Worm (Caenorhabditis elegans): ENCODE measurements around the gene F57B1.1.
A peak's percentile ranks its signal among the peaks of the same experiment; 100 is the strongest.

F57B1.1 gene

DNA sequence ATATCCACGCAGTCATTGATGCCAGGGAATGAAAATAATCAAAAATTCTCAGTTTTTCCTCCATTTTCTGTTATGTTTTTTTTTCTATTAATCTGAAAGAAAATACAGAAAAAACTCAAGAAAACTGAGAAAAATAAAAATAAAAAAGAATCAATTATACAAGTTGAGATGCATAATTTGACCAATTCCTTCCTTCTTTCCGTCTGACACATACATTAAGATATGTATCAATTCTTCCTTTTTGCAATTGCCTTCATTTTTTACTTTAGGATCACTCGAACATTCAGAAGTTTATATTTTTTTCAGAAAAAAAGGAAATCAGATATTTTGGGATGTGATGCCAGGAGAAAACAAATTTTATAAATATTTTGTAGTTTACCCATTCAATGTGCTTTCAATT lies 12.0 kb upstream of the F57B1.1 start, which contains the start of gene F57B1.5 (continued):
- TF ChIP-seq zfp-3 (GFP tag; conservative IDR thresholded peaks at IDR 0.05): no peak

DNA sequence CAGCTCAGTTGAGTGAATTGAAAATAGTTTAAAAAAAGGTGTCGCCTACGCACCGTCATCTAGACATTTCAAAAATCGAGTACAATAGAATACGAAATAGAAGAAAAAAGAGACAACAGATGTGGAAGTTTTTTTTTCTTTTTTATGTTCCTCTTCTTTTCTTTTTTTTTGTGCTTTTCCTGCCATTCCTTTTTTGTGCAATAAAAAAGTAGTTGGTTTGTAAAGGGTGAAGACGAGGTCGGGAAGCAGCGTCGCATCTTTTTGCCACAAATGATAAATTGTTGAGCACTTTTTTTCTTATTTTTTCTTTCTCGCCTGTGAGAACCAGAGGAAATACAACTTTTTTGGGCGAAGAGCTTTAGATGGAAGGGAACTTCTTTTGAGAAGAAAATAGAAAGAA lies 11.1 kb upstream of the F57B1.1 start:
- TF ChIP-seq spr-3 (GFP tag; optimal IDR thresholded peaks at IDR 0.05): no peak
- peak; percentile 57 for TF ChIP-seq fkh-10 (GFP tag; optimal IDR thresholded peaks at IDR 0.05)

DNA sequence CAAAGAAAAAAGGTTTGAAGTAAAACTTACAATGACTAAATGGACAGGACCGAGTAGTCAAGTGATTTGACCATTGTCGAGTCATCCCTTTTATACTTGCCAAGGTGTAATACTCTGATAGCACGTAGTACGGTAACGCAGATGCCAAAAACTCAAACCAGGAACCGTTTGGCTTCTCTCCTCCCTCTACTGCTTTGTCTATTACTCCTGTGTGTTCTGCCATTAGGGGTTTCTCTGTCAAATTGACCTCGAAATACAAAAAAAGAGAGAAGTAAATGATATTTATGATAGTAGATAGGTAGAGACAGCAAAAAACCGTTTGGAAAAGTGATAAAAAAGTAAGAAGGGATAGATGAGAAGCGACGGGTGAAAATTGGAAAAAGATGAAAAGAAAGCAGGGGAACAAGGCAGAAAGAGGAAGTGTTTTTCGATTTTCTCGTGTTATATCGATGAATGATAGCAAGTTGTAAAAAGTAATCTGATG lies 6.7 kb upstream of the F57B1.1 start, which contains the start of the genes col-159 and col-160:
TSS of gene col-159 (minus strand) at position 51 of the 484 bp plus-strand sequence.
TSS of gene col-160 (minus strand) at position 63 of the 484 bp plus-strand sequence.
- no peak for TF ChIP-seq daf-19 (GFP tag; conservative IDR thresholded peaks at IDR 0.05)
- no peak for TF ChIP-seq egl-27 (tag; optimal IDR thresholded peaks at IDR 0.05)
- TF ChIP-seq tra-1 (GFP tag; IDR thresholded peaks at IDR 0.05): peak; percentile 75
- no peak for TF ChIP-seq lin-38 (GFP tag; IDR thresholded peaks at IDR 0.05)
- peak; percentile 80 for TF ChIP-seq aha-1 (tag)
- no peak for TF ChIP-seq hlh-30 (tag; optimal IDR thresholded peaks at IDR 0.05; ENCODE audit: insufficient read depth)
- peak; percentile 59 for TF ChIP-seq nhr-25 (tag; optimal IDR thresholded peaks at IDR 0.05; ENCODE audit: borderline replicate concordance, insufficient read depth)
- TF ChIP-seq spr-1 (tag; optimal IDR thresholded peaks at IDR 0.05): no peak
- TF ChIP-seq gei-8 (GFP tag; optimal IDR thresholded peaks at IDR 0.05): peak; percentile 28
- TF ChIP-seq dmd-6 (GFP tag; IDR thresholded peaks at IDR 0.05): peak; percentile 55
- TF ChIP-seq dve-1 (tag; optimal IDR thresholded peaks at IDR 0.05; ENCODE audit: insufficient read depth): peak; percentile 23
- no peak for TF ChIP-seq zip-2 (tag; optimal IDR thresholded peaks at IDR 0.05)
- peak; percentile 79 for TF ChIP-seq cey-2 (tag; optimal IDR thresholded peaks at IDR 0.05; ENCODE audit: borderline replicate concordance, insufficient read depth)
- TF ChIP-seq madf-9 (GFP tag; conservative IDR thresholded peaks at IDR 0.05): no peak
- TF ChIP-seq nhr-28 (tag; optimal IDR thresholded peaks at IDR 0.05): peak; percentile 56
- TF ChIP-seq lin-1 (GFP tag; IDR thresholded peaks at IDR 0.05): 0 out of 2 replicates have a peak, but pooled peaks have one; percentile 27
- TF ChIP-seq snpc-4 (tag; optimal IDR thresholded peaks at IDR 0.05): no peak
- no peak for TF ChIP-seq unc-130 (GFP tag; optimal IDR thresholded peaks at IDR 0.05)
- TF ChIP-seq mdl-1 (tag; optimal IDR thresholded peaks at IDR 0.05): peak in 1 of 2 experiments; percentile 26
- no peak for TF ChIP-seq aly-2 (tag; optimal IDR thresholded peaks at IDR 0.05)
- no peak for TF ChIP-seq dmd-9 (GFP tag; IDR thresholded peaks at IDR 0.05)
- TF ChIP-seq pha-4 (GFP tag; IDR thresholded peaks at IDR 0.05): no peak
- no peak for TF ChIP-seq pha-4 (tag; optimal IDR thresholded peaks at IDR 0.05)
- peak; percentile 40 for TF ChIP-seq nhr-77 (tag; optimal IDR thresholded peaks at IDR 0.05)
- no peak for TF ChIP-seq nhr-10 (tag; optimal IDR thresholded peaks at IDR 0.05)
- no peak for TF ChIP-seq F26F4.8 (GFP tag; conservative IDR thresholded peaks at IDR 0.05)
- TF ChIP-seq D1046.2 (GFP tag; IDR thresholded peaks at IDR 0.05): no peak
- no peak for TF ChIP-seq hlh-11 (tag; optimal IDR thresholded peaks at IDR 0.05)
- peak; percentile 12 for TF ChIP-seq nhr-48 (tag; optimal IDR thresholded peaks at IDR 0.05)

DNA sequence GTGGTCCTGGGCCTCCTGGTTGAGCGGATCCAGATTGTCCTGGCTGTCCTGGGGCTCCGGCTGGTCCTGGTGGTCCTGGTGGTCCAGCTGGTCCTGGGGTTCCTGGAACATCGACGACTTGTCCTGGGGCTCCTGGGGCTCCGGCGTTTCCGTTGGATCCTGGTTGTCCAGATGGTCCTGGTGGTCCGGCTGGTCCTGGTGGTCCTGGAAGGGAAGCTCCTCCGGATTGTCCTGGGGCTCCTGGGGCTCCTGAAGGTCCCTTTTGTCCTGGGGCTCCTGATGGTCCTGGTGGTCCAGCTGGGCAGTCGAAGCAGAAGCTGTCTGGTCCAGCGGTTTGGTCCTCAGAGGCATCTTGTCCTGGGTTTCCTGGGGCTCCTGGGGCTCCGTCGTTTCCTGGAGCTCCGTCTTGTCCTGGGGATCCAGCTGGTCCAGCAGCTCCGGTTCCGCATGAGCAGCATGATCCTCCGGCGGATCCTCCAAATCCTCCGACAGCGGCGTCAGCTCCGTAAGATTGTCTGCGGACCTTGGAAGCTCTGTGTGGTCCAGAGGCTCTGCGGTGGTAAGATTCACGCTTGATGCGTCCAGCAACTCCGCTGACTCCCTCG lies 5.9 kb upstream of the F57B1.1 start:
- TF ChIP-seq set-16 (GFP tag; IDR thresholded peaks at IDR 0.05): peak; percentile 98
- peak in 1 of 2 experiments; percentile 55; a peak in 2 of 4 replicates for TF ChIP-seq madf-5 (GFP tag; IDR thresholded peaks at IDR 0.05)

All from whole organism, L4 larva.